Worm (Caenorhabditis elegans) whole organism, young adult: ENCODE data around the gene srgp-1.
A peak's percentile ranks its signal among the peaks of the same experiment; 100 is the strongest.

Experiments used
- B0035.1 ChIP-seq: sonication (generic microtip); optimal IDR thresholded peaks from 2 replicates; lab custom pipeline; 2016; ENCODE audit warnings: missing genetic modification characterization, mild to moderate bottlenecking, missing compliant biosample characterization, missing genotype, missing genetic modification reagents
- C17E4.6 ChIP-seq: fragments of 200-800 bp; sonication (Bioruptor generic); IDR thresholded peaks from 2 replicates; pipeline ENCODE4 v1.3.6; 2022; ENCODE audit warnings: missing genetic modification reagents, missing genetic modification characterization, missing compliant biosample characterization
- D2030.7 ChIP-seq: fragments of 200-800 bp; sonication (Bioruptor generic); IDR thresholded peaks from 2 replicates; pipeline ENCODE4 v1.3.6; 2022; ENCODE audit warnings: missing genetic modification reagents, missing genetic modification characterization, missing compliant biosample characterization
- F23B12.7 ChIP-seq: sonication (generic microtip); optimal IDR thresholded peaks from 2 replicates; lab custom pipeline; 2017; ENCODE audit warnings: missing genetic modification characterization, mild to moderate bottlenecking, missing compliant biosample characterization, antibody characterized with exemption, moderate library complexity; ENCODE audit not compliant: insufficient read depth
- F37B4.10 ChIP-seq: fragments of 200-800 bp; sonication (Bioruptor generic); IDR thresholded peaks from 2 replicates; pipeline ENCODE4 v1.3.6; 2022; ENCODE audit warnings: missing genetic modification characterization, missing compliant biosample characterization
- F55B11.4 ChIP-seq: sonication (generic microtip); optimal IDR thresholded peaks from 2 replicates; lab custom pipeline; 2016; ENCODE audit warnings: missing compliant biosample characterization, missing genetic modification characterization, borderline replicate concordance; ENCODE audit not compliant: insufficient read depth
- K11D2.4 ChIP-seq: fragments of 200-800 bp; sonication (Bioruptor generic); IDR thresholded peaks from 2 replicates; pipeline ENCODE4 v1.3.6; 2022; ENCODE audit warnings: missing genetic modification reagents, missing genetic modification characterization, missing compliant biosample characterization
- Y56A3A.18 ChIP-seq: fragments of 200-800 bp; sonication (Bioruptor generic); IDR thresholded peaks from 2 replicates; pipeline ENCODE4 v1.3.6; 2022; ENCODE audit warnings: missing genetic modification reagents, missing genetic modification characterization, missing compliant biosample characterization
- Y67H2A.10 ChIP-seq: fragments of 200-800 bp; sonication (Bioruptor generic); conservative IDR thresholded peaks from 2 replicates; pipeline ENCODE4 v1.3.6; 2022; ENCODE audit warnings: missing genetic modification reagents, missing genetic modification characterization, missing compliant biosample characterization
- akir-1 ChIP-seq: fragments of 200-800 bp; sonication (Bioruptor generic); optimal IDR thresholded peaks from 2 replicates; lab custom pipeline; 2018; ENCODE audit warnings: mild to moderate bottlenecking, missing genetic modification characterization, moderate library complexity, missing compliant biosample characterization
- aptf-3 ChIP-seq: fragments of 200-800 bp; sonication (Bioruptor generic); IDR thresholded peaks from 2 replicates; pipeline ENCODE4 v1.3.6; 2022; ENCODE audit warnings: missing genetic modification characterization, missing compliant biosample characterization
- atf-7 ChIP-seq: sonication (generic microtip); optimal IDR thresholded peaks from 2 replicates; lab custom pipeline; 2017; ENCODE audit warnings: mild to moderate bottlenecking, missing genetic modification characterization, missing compliant biosample characterization
- attf-3 ChIP-seq: fragments of 200-800 bp; sonication (Bioruptor generic); conservative IDR thresholded peaks from 2 replicates; pipeline ENCODE4 v1.3.6; 2022; ENCODE audit warnings: missing genetic modification reagents, missing genetic modification characterization, missing compliant biosample characterization
- attf-5 ChIP-seq: fragments of 200-800 bp; sonication (Bioruptor generic); optimal IDR thresholded peaks from 2 replicates; lab custom pipeline; 2018; ENCODE audit warnings: mild to moderate bottlenecking, missing genetic modification characterization, missing compliant biosample characterization
- attf-6 ChIP-seq: fragments of 200-800 bp; sonication (Bioruptor generic); IDR thresholded peaks from 2 replicates; pipeline ENCODE4 v1.3.6; 2022; ENCODE audit warnings: missing genetic modification reagents, missing genetic modification characterization, missing compliant biosample characterization
- ceh-100 ChIP-seq: fragments of 200-800 bp; sonication (Bioruptor generic); IDR thresholded peaks from 2 replicates; pipeline ENCODE4 v1.3.6; 2022; ENCODE audit warnings: missing genetic modification reagents, missing genetic modification characterization, missing compliant biosample characterization
- ceh-58 ChIP-seq: fragments of 200-800 bp; sonication (Bioruptor generic); IDR thresholded peaks from 2 replicates; pipeline ENCODE4 v1.3.6; 2022; ENCODE audit warnings: missing genetic modification characterization, missing compliant biosample characterization
- dpff-1 ChIP-seq: sonication (generic microtip); optimal IDR thresholded peaks from 2 replicates; lab custom pipeline; 2017; ENCODE audit warnings: mild to moderate bottlenecking, missing genetic modification characterization, missing compliant biosample characterization
- ets-4 ChIP-seq: fragments of 200-800 bp; sonication (Bioruptor generic); optimal IDR thresholded peaks from 2 replicates; lab custom pipeline; 2018; ENCODE audit warnings: mild to moderate bottlenecking, missing genetic modification characterization, missing compliant biosample characterization
- fkh-3 ChIP-seq: sonication (generic microtip); optimal IDR thresholded peaks from 2 replicates; lab custom pipeline; 2016; ENCODE audit warnings: mild to moderate bottlenecking, missing genetic modification characterization, missing compliant biosample characterization
- gei-17 ChIP-seq: fragments of 200-800 bp; sonication (Bioruptor generic); optimal IDR thresholded peaks from 2 replicates; lab custom pipeline; 2018; ENCODE audit warnings: mild to moderate bottlenecking, missing genetic modification characterization, missing compliant biosample characterization
- hlh-26 ChIP-seq: fragments of 200-800 bp; sonication (Bioruptor generic); conservative IDR thresholded peaks from 2 replicates; pipeline ENCODE4 v1.3.6; 2022; ENCODE audit warnings: missing genetic modification reagents, missing genetic modification characterization, missing compliant biosample characterization
- hsf-1 ChIP-seq: fragments of 200-800 bp; sonication (Bioruptor generic); IDR thresholded peaks from 2 replicates; pipeline ENCODE4 v1.3.6; 2022; ENCODE audit warnings: missing genetic modification reagents, missing genetic modification characterization, missing compliant biosample characterization
- lag-1 ChIP-seq: fragments of 200-800 bp; sonication (Bioruptor generic); IDR thresholded peaks from 2 replicates; pipeline ENCODE4 v1.3.6; 2022; ENCODE audit warnings: missing genetic modification reagents, missing genetic modification characterization, missing compliant biosample characterization
- let-526 ChIP-seq: fragments of 200-800 bp; sonication (Bioruptor generic); IDR thresholded peaks from 2 replicates; pipeline ENCODE4 v1.3.6; 2022; ENCODE audit warnings: missing genetic modification reagents, missing genetic modification characterization, missing compliant biosample characterization
- lin-35 ChIP-seq, 3 experiments: fragments of 150-350 bp in 2 of 3; sonication (generic microtip) in 1 of 3; optimal IDR thresholded peaks; 2 replicates each; lab custom pipeline; 2014 to 2018; ENCODE audit warnings: missing biosample characterization in 3 of 3, missing genetic modification characterization in 3 of 3, missing genetic modification reagents in 3 of 3
- lin-40 ChIP-seq: sonication (generic microtip); optimal IDR thresholded peaks from 2 replicates; lab custom pipeline; 2016; ENCODE audit warnings: missing genetic modification characterization, mild to moderate bottlenecking, missing compliant biosample characterization, missing genotype, missing genetic modification reagents
- lsy-27 ChIP-seq: sonication (generic microtip); optimal IDR thresholded peaks from 2 replicates; lab custom pipeline; 2017; ENCODE audit warnings: missing genetic modification characterization, mild to moderate bottlenecking, missing compliant biosample characterization, antibody characterized with exemption, missing genotype, borderline replicate concordance; ENCODE audit not compliant: insufficient read depth
- madf-10 ChIP-seq: sonication (generic microtip); optimal IDR thresholded peaks from 2 replicates; lab custom pipeline; 2016; ENCODE audit warnings: mild to moderate bottlenecking, missing genetic modification characterization, missing compliant biosample characterization
- madf-3 ChIP-seq: fragments of 200-800 bp; sonication (Bioruptor generic); IDR thresholded peaks from 2 replicates; pipeline ENCODE4 v1.3.6; 2022; ENCODE audit warnings: missing genetic modification reagents, missing genetic modification characterization, missing compliant biosample characterization
- madf-6 ChIP-seq: fragments of 200-800 bp; sonication (Bioruptor generic); IDR thresholded peaks from 2 replicates; pipeline ENCODE4 v1.3.6; 2022; ENCODE audit warnings: missing genetic modification reagents, missing genetic modification characterization, missing compliant biosample characterization
- mel-28 ChIP-seq: sonication (generic microtip); optimal IDR thresholded peaks from 2 replicates; lab custom pipeline; 2016; ENCODE audit warnings: borderline replicate concordance, mild to moderate bottlenecking, missing genetic modification characterization, missing compliant biosample characterization
- nfya-2 ChIP-seq: fragments of 200-800 bp; sonication (Bioruptor generic); IDR thresholded peaks from 2 replicates; pipeline ENCODE4 v1.3.6; 2022; ENCODE audit warnings: missing genetic modification reagents, missing genetic modification characterization, missing compliant biosample characterization
- nhr-120 ChIP-seq: fragments of 200-800 bp; sonication (Bioruptor generic); IDR thresholded peaks from 2 replicates; pipeline ENCODE4 v1.3.6; 2022; ENCODE audit warnings: missing genetic modification characterization, missing compliant biosample characterization
- nhr-90 ChIP-seq: sonication (generic microtip); optimal IDR thresholded peaks from 2 replicates; lab custom pipeline; 2016; ENCODE audit warnings: missing genotype, mild to moderate bottlenecking, missing genetic modification characterization, missing compliant biosample characterization
- pbrm-1 ChIP-seq: fragments of 200-800 bp; sonication (Bioruptor generic); IDR thresholded peaks from 2 replicates; pipeline ENCODE4 v1.3.6; 2022; ENCODE audit warnings: missing genetic modification reagents, missing genetic modification characterization, missing compliant biosample characterization
- pha-4 ChIP-seq: fragments of 150-350 bp; sonication (generic microtip); optimal IDR thresholded peaks from 2 replicates; lab custom pipeline; 2014; ENCODE audit warnings: missing biosample characterization, missing genetic modification reagents, missing genetic modification characterization
- rec-8 ChIP-seq, 2 experiments: sonication (generic microtip); optimal IDR thresholded peaks; 2 replicates each; lab custom pipeline; 2016; ENCODE audit warnings: mild to moderate bottlenecking in 2 of 2, missing genetic modification characterization in 2 of 2, missing genetic modification reagents in 2 of 2, missing genotype in 2 of 2, missing biosample characterization in 1 of 2, missing compliant biosample characterization in 1 of 2, moderate library complexity in 1 of 2
- rpc-1 ChIP-seq, 2 experiments: fragments of 150-350 bp in 1 of 2; sonication (generic microtip) in 1 of 2; optimal IDR thresholded peaks; 2 replicates each; lab custom pipeline; 2014 to 2018; ENCODE audit warnings: missing biosample characterization in 1 of 2, missing genetic modification characterization in 1 of 2, missing genetic modification reagents in 1 of 2, missing genotype in 1 of 2
- sea-2 ChIP-seq: fragments of 200-800 bp; sonication (Bioruptor generic); IDR thresholded peaks from 2 replicates; pipeline ENCODE4 v1.3.6; 2022; ENCODE audit warnings: missing genetic modification characterization, missing compliant biosample characterization
- snpc-4 ChIP-seq, 5 experiments: fragments of 150-350 bp in 1 of 5; sonication (generic microtip) in 4 of 5; optimal IDR thresholded peaks; 2 replicates each; lab custom pipeline; 2014 to 2018; ENCODE audit warnings: missing genetic modification characterization in 5 of 5, missing biosample characterization in 3 of 5, antibody characterized with exemption in 2 of 5, mild to moderate bottlenecking in 2 of 5, missing compliant biosample characterization in 2 of 5, missing genotype in 2 of 5, moderate library complexity in 2 of 5, missing genetic modification reagents in 1 of 5
- somi-1 ChIP-seq: fragments of 200-800 bp; sonication (Bioruptor generic); optimal IDR thresholded peaks from 2 replicates; lab custom pipeline; 2018; ENCODE audit warnings: mild to moderate bottlenecking, missing genetic modification characterization, missing compliant biosample characterization
- tbp1 ChIP-seq: fragments of 200-800 bp; sonication (Bioruptor generic); optimal IDR thresholded peaks from 2 replicates; lab custom pipeline; 2018; ENCODE audit warnings: mild to moderate bottlenecking, missing genetic modification characterization, missing compliant biosample characterization
- zfh-2 ChIP-seq: fragments of 200-800 bp; sonication (Bioruptor generic); conservative IDR thresholded peaks from 2 replicates; pipeline ENCODE4 v1.3.6; 2022; ENCODE audit warnings: missing genetic modification reagents, missing genetic modification characterization, missing compliant biosample characterization
- ztf-25 ChIP-seq: fragments of 200-800 bp; sonication (Bioruptor generic); IDR thresholded peaks from 2 replicates; pipeline ENCODE4 v1.3.6; 2022; ENCODE audit warnings: missing genetic modification reagents, missing genetic modification characterization, missing compliant biosample characterization
- ztf-26 ChIP-seq: sonication (generic microtip); optimal IDR thresholded peaks from 2 replicates; lab custom pipeline; 2017; ENCODE audit warnings: missing genetic modification characterization, missing compliant biosample characterization
- ztf-6 ChIP-seq: fragments of 200-800 bp; sonication (Bioruptor generic); IDR thresholded peaks from 2 replicates; pipeline ENCODE4 v1.3.6; 2022; ENCODE audit warnings: missing genetic modification reagents, missing genetic modification characterization, missing compliant biosample characterization

The srgp-1 gene

DNA sequence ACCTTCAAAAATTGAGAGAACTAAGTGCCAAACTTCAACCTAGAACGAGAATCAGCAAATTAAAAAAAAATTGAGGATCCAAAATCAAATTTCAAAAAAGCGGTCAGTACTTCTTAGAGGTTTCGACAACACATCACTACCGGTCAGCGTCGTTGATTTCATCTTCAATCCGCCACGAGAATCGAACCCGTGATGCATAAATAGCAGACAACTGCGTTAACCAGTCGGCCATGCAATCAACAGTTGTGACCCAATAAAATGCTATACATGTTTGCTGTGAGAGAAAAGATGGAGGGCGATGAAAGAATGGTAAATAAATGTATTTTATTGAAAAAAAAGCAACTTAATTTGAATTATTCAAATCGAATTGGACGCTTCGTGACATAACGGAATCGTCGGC is 20.6 kb upstream of the srgp-1 start (continued):
- TF ChIP-seq sea-2 (GFP tag; lab: Robert Waterston, UW) (no peak), F55B11.4 (tag; lab: Kevin White, UChicago) (no peak), pha-4 (no peak), fkh-3 (tag; lab: Kevin White, UChicago) (no peak), nhr-120 (GFP tag; lab: Robert Waterston, UW) (no peak), madf-6 (GFP tag; lab: Robert Waterston, UW) (no peak), K11D2.4 (GFP tag; lab: Robert Waterston, UW) (no peak), attf-3 (peak; percentile 61; the same call in 1 of the 2 replicates), Y56A3A.18 (GFP tag; lab: Robert Waterston, UW) (no peak; the same call in 1 of the 2 replicates), snpc-4 (GFP tag; optimal IDR thresholded peaks at IDR 0.05; lab: Kevin White, UChicago) (peak; percentile 79), snpc-4 (tag; optimal IDR thresholded peaks at IDR 0.05; lab: Kevin White, UChicago) (peak in 3 of 4 experiments; percentile 65 to 85 (median 81)), ztf-26 (tag; lab: Kevin White, UChicago) (peak; percentile 67), tbp1 (GFP tag; lab: Kevin White, UChicago) (peak; percentile 99), mel-28 (no peak), lag-1 (GFP tag; lab: Robert Waterston, UW) (no peak), Y67H2A.10 (GFP tag; lab: Robert Waterston, UW) (no peak), akir-1 (GFP tag; lab: Kevin White, UChicago) (peak; percentile 32), C17E4.6 (no peak), let-526 (no peak), attf-5 (GFP tag; lab: Kevin White, UChicago) (no peak), F23B12.7 (tag; lab: Kevin White, UChicago) (peak; percentile 97), madf-10 (tag; lab: Kevin White, UChicago) (no peak), lsy-27 (tag; lab: Kevin White, UChicago) (no peak), somi-1 (GFP tag; lab: Kevin White, UChicago) (peak; percentile 37), lin-35 (GFP tag; optimal IDR thresholded peaks at IDR 0.05; lab: Kevin White, UChicago) (peak in 1 of 3 experiments; percentile 8), dpff-1 (no peak), gei-17 (GFP tag; lab: Kevin White, UChicago) (no peak), attf-6 (GFP tag; lab: Robert Waterston, UW) (no peak), lin-40 (tag; lab: Kevin White, UChicago) (no peak), ets-4 (no peak), pbrm-1 (GFP tag; lab: Robert Waterston, UW) (no peak), ztf-25 (GFP tag; lab: Robert Waterston, UW) (peak; percentile 62; the same call in 1 of the 2 replicates), zfh-2 (GFP tag; lab: Robert Waterston, UW) (no peak), nhr-90 (tag; lab: Kevin White, UChicago) (peak; percentile 88), D2030.7 (GFP tag; lab: Robert Waterston, UW) (peak; percentile 72), hlh-26 (GFP tag; lab: Robert Waterston, UW) (no peak), F37B4.10 (0 out of 2 replicates have a peak, but pooled peaks have one; percentile 60), rpc-1 (optimal IDR thresholded peaks at IDR 0.05; lab: Kevin White, UChicago) (peak; percentile 98), rpc-1 (tag; optimal IDR thresholded peaks at IDR 0.05; lab: Kevin White, UChicago) (peak; percentile 95), B0035.1 (tag; lab: Kevin White, UChicago) (no peak), ceh-58 (GFP tag; lab: Robert Waterston, UW) (no peak), hsf-1 (no peak), ceh-100 (GFP tag; lab: Robert Waterston, UW) (peak; percentile 44; the same call in 1 of the 2 replicates), rec-8 (tag; optimal IDR thresholded peaks at IDR 0.05; lab: Kevin White, UChicago) (peak; percentile 84 to 89), aptf-3 (GFP tag; lab: Robert Waterston, UW) (0 out of 2 replicates have a peak, but pooled peaks have one; percentile 59), nfya-2 (no peak), atf-7 (no peak), ztf-6 (no peak), madf-3 (GFP tag; lab: Robert Waterston, UW) (0 out of 2 replicates have a peak, but pooled peaks have one; percentile 20)
